Worm (Caenorhabditis elegans): ENCODE measurements around the gene Y44A6D.3.

The Y44A6D.3 gene

DNA sequence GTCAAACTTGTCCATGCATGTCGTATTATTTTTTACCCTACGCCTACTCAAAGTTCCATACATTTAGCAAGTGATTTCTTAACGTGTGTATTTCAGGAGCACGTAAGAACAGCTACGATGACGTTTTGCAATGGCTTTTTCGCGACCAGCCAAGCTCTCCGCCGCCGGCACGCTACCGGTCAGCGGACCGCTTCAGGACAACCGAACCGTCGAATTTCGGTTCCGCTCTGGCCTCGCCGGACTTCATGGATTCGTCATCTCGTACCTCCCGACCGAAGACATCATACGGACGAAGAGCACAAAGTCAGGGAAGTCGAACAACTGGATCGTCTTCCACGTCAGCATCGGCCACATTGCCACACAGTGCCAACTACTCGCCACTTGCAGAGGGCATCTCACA is 8.6 kb downstream of the Y44A6D.3 start:
- TF ChIP-seq C08G9.2 (tag; optimal IDR thresholded peaks at IDR 0.05), result no peak
- no peak for TF ChIP-seq ceh-24 (tag; optimal IDR thresholded peaks at IDR 0.05)
- TF ChIP-seq ceh-14 (tag; optimal IDR thresholded peaks at IDR 0.05), result no peak
- no peak for TF ChIP-seq rnt-1 (tag; optimal IDR thresholded peaks at IDR 0.05)
- no peak for TF ChIP-seq madf-2 (tag; optimal IDR thresholded peaks at IDR 0.05)
- no peak for TF ChIP-seq dmd-4 (tag; optimal IDR thresholded peaks at IDR 0.05; ENCODE audit: borderline replicate concordance)
- TF ChIP-seq ceh-45 (GFP tag; IDR thresholded peaks at IDR 0.05), result no peak
- no peak for TF ChIP-seq tbx-2 (tag; optimal IDR thresholded peaks at IDR 0.05)

DNA sequence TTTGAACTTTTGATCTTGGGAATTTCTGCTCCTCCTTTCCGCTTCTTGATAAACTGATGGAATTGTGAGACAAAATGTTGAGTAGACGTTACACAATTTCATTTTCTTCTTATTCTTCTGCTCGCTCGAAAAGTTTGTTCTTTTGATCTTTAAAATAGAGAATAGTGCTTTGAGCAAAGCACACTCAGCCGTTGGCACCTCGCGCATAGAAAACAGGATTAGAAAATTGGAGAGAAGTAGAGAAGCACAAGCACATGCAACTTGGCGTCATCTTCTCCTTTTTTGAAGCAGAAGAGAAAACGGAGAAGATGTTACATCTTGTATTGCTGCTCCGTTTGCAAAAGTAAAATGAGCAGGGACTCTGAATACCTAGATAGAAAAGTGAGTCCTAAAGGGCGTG is 10.0 kb downstream of the Y44A6D.3 start:
- TF ChIP-seq nfya-1 (tag; optimal IDR thresholded peaks at IDR 0.05), result peak; percentile 48
- TF ChIP-seq ztf-16 (tag; optimal IDR thresholded peaks at IDR 0.05), result no peak
- peak; percentile 99 for TF ChIP-seq unc-42 (tag; optimal IDR thresholded peaks at IDR 0.05)
- TF ChIP-seq ceh-31 (tag; optimal IDR thresholded peaks at IDR 0.05), result peak; percentile 53
- TF ChIP-seq ceh-34 (tag; optimal IDR thresholded peaks at IDR 0.05), result no peak
- TF ChIP-seq ceh-48 (tag; optimal IDR thresholded peaks at IDR 0.05), result no peak
- TF ChIP-seq ceh-18 (tag; optimal IDR thresholded peaks at IDR 0.05), result peak; percentile 20
- TF ChIP-seq tbx-2 (tag; optimal IDR thresholded peaks at IDR 0.05), result peak; percentile 2
- no peak for TF ChIP-seq rnt-1 (tag; optimal IDR thresholded peaks at IDR 0.05)
- peak; percentile 21 for TF ChIP-seq K09A11.1 (tag; optimal IDR thresholded peaks at IDR 0.05; ENCODE audit: insufficient read depth)
- TF ChIP-seq C08G9.2 (tag; optimal IDR thresholded peaks at IDR 0.05), result no peak
- no peak for TF ChIP-seq hlh-13 (GFP tag; optimal IDR thresholded peaks at IDR 0.05)

DNA sequence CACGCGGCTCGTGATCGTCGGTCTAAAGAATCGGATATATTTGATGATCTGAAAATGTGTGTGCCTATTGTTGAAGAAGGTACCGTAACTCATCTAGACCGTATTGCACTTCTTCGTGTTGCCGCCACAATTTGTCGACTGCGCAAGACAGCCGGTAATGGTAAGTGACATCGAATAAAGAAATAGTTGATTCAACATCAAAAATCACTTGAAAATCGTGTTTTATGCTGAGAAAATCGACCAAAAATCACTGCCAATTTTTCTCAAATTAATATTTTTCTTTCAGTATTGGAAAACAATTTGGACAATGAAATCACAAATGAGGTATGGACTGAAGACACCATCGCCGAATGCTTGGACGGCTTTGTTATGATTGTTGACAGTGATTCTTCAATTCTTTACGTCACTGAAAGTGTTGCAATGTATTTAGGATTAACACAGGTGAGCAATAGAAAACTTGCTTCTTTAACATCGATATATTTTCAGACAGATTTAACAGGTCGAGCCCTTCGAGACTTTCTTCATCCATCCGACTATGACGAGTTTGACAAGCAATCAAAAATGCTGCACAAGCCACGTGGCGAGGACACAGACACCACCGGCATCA is 10.8 kb downstream of the Y44A6D.3 start:
- TF ChIP-seq pat-9 (tag; optimal IDR thresholded peaks at IDR 0.05), result no peak
- TF ChIP-seq K09A11.1 (tag; optimal IDR thresholded peaks at IDR 0.05; ENCODE audit: insufficient read depth), result no peak
- TF ChIP-seq sox-4 (tag; optimal IDR thresholded peaks at IDR 0.05), result no peak
- no peak for TF ChIP-seq ahr-1 (tag; optimal IDR thresholded peaks at IDR 0.05)
- TF ChIP-seq hlh-30 (tag; optimal IDR thresholded peaks at IDR 0.05; ENCODE audit: insufficient read depth), result no peak
- TF ChIP-seq nhr-11 (tag; optimal IDR thresholded peaks at IDR 0.05), result no peak
- TF ChIP-seq che-1 (tag; optimal IDR thresholded peaks at IDR 0.05), result no peak
- TF ChIP-seq ref-2 (tag; optimal IDR thresholded peaks at IDR 0.05), result no peak
- TF ChIP-seq tbx-7 (tag; optimal IDR thresholded peaks at IDR 0.05), result no peak

DNA sequence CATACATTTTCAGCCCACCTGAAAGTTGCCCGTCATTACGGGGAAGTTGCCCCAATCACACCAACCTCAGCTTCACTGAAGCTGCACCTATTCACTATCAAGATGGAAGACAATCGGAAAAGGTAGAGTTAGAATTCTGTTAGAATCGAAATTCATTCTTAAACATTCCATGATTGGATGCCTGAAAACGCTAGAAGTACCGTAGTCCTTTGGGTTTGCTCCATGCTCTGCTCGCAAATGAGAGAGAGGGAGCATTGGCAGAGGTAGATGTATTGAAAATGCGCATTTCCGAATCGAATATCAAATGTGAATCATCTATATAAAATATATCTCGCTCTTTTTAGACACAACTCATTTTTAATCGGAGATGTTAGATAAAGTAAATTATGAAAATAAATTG is 11.8 kb downstream of the Y44A6D.3 start, which contains the start of gene hif-1:
TSS of gene hif-1 (plus strand) at position 8 of the 400 bp plus-strand sequence.
- no peak for TF ChIP-seq F13H6.1 (tag; optimal IDR thresholded peaks at IDR 0.05)
- no peak for TF ChIP-seq pat-9 (tag; optimal IDR thresholded peaks at IDR 0.05)
- no peak for TF ChIP-seq syd-9 (tag; optimal IDR thresholded peaks at IDR 0.05)
- TF ChIP-seq unc-86 (tag; optimal IDR thresholded peaks at IDR 0.05), result no peak
- TF ChIP-seq tbx-7 (tag; optimal IDR thresholded peaks at IDR 0.05), result no peak
- TF ChIP-seq lim-6 (tag; optimal IDR thresholded peaks at IDR 0.05), result no peak
- no peak for TF ChIP-seq ama-1 (optimal IDR thresholded peaks at IDR 0.05)
- TF ChIP-seq npax-4 (tag; optimal IDR thresholded peaks at IDR 0.05), result no peak
- TF ChIP-seq nhr-11 (tag; optimal IDR thresholded peaks at IDR 0.05), result no peak
- no peak for TF ChIP-seq mec-3 (tag; optimal IDR thresholded peaks at IDR 0.05; ENCODE audit: borderline replicate concordance)
- TF ChIP-seq C38D4.7 (GFP tag; optimal IDR thresholded peaks at IDR 0.05), result no peak
- TF ChIP-seq ahr-1 (tag; optimal IDR thresholded peaks at IDR 0.05), result no peak
- no peak for TF ChIP-seq ceh-2 (tag; optimal IDR thresholded peaks at IDR 0.05)
- no peak for TF ChIP-seq ceh-6 (GFP tag; optimal IDR thresholded peaks at IDR 0.05)
- TF ChIP-seq odd-2 (tag; optimal IDR thresholded peaks at IDR 0.05), result no peak
- no peak for TF ChIP-seq ceh-14 (tag; optimal IDR thresholded peaks at IDR 0.05)
- TF ChIP-seq Y22D7AL.16 (tag; optimal IDR thresholded peaks at IDR 0.05), result no peak
- no peak for TF ChIP-seq K09A11.1 (tag; optimal IDR thresholded peaks at IDR 0.05; ENCODE audit: insufficient read depth)
- TF ChIP-seq ceh-19 (GFP tag; optimal IDR thresholded peaks at IDR 0.05), result no peak
